Worm (Caenorhabditis elegans) whole organism, young adult: ENCODE measurements around the gene mrps-18B.

Experiments
- let-526 ChIP-seq: fragments of 200-800 bp; sonication (Bioruptor generic); IDR thresholded peaks from 2 replicates; pipeline ENCODE4 v1.3.6; 2022; ENCODE audit warnings: missing genetic modification reagents, missing genetic modification characterization, missing compliant biosample characterization
- nfya-1 ChIP-seq: sonication (generic microtip); optimal IDR thresholded peaks from 2 replicates; lab custom pipeline; 2017; ENCODE audit warnings: antibody characterized with exemption, missing compliant biosample characterization, missing genetic modification characterization, borderline replicate concordance; ENCODE audit not compliant: insufficient read depth

DNA sequence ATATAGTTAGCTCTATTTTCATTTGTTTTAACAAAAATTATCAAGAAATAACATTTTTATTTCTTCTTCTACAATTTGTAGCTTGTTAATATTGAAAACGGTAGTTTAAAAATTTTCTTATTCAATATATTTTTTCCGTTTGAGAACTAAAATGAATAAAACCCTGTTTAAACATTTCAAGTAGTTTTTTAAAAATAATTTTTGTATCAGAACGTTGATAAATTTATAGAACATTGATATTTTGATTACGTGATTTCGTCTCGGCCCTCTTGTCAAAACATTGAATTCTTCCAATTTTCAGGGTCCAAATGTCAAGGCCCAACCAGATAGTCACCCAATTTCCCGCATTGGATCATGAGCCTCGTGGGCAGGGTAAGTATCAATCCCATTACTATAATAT is 14.9 kb downstream of the mrps-18B start, which contains the start of gene pqn-73:
- no peak for TF ChIP-seq let-526 (GFP tag; lab: Robert Waterston, UW)
- TF ChIP-seq nfya-1 (tag; lab: Kevin White, UChicago) = no peak
